Worm (Caenorhabditis elegans) whole organism, young adult: ENCODE measurements around the gene C27H5.6.

Source experiments
- C06A6.2 ChIP-seq: fragments of 200-800 bp; sonication (Bioruptor generic); conservative IDR thresholded peaks from 2 replicates; pipeline ENCODE4 v1.3.6; 2022; ENCODE audit warnings: missing genetic modification characterization, missing compliant biosample characterization
- F37B4.10 ChIP-seq: fragments of 200-800 bp; sonication (Bioruptor generic); IDR thresholded peaks from 2 replicates; pipeline ENCODE4 v1.3.6; 2022; ENCODE audit warnings: missing genetic modification characterization, missing compliant biosample characterization
- F52B5.7 ChIP-seq: sonication (generic microtip); optimal IDR thresholded peaks from 2 replicates; lab custom pipeline; 2016; ENCODE audit warnings: mild to moderate bottlenecking, missing genetic modification characterization, missing compliant biosample characterization
- Y53F4B.3 ChIP-seq: fragments of 200-800 bp; sonication (Bioruptor generic); IDR thresholded peaks from 2 replicates; pipeline ENCODE4 v1.3.6; 2022; ENCODE audit warnings: missing genetic modification reagents, missing genetic modification characterization, missing compliant biosample characterization
- Y56A3A.18 ChIP-seq: fragments of 200-800 bp; sonication (Bioruptor generic); IDR thresholded peaks from 2 replicates; pipeline ENCODE4 v1.3.6; 2022; ENCODE audit warnings: missing genetic modification reagents, missing genetic modification characterization, missing compliant biosample characterization
- Y95B8A.8 ChIP-seq: fragments of 200-800 bp; sonication (Bioruptor generic); IDR thresholded peaks from 2 replicates; pipeline ENCODE4 v1.3.6; 2022; ENCODE audit warnings: missing genetic modification reagents, missing genetic modification characterization, missing compliant biosample characterization
- ama-1 ChIP-seq, 3 experiments: fragments of 150-350 bp in 1 of 3; sonication (generic microtip) in 2 of 3; optimal IDR thresholded peaks; 2 replicates each; lab custom pipeline; 2014 to 2018; ENCODE audit warnings: missing biosample characterization in 2 of 3, missing genetic modification characterization in 2 of 3, missing genetic modification reagents in 2 of 3
- atf-7 ChIP-seq: sonication (generic microtip); optimal IDR thresholded peaks from 2 replicates; lab custom pipeline; 2017; ENCODE audit warnings: mild to moderate bottlenecking, missing genetic modification characterization, missing compliant biosample characterization
- attf-5 ChIP-seq: fragments of 200-800 bp; sonication (Bioruptor generic); optimal IDR thresholded peaks from 2 replicates; lab custom pipeline; 2018; ENCODE audit warnings: mild to moderate bottlenecking, missing genetic modification characterization, missing compliant biosample characterization
- cebp-1 ChIP-seq, 2 experiments: fragments of 200-800 bp in 1 of 2; sonication (Bioruptor generic) in 1 of 2; sonication (generic microtip) in 1 of 2; IDR thresholded peaks in 1 of 2; optimal IDR thresholded peaks in 1 of 2; 2 replicates each; pipeline versions ENCODE4 v1.3.6 to Lab custom; 2017 to 2022; ENCODE audit warnings: missing compliant biosample characterization in 2 of 2, missing genetic modification characterization in 2 of 2, mild to moderate bottlenecking in 1 of 2, missing genetic modification reagents in 1 of 2, moderate library complexity in 1 of 2
- ceh-40 ChIP-seq: fragments of 200-800 bp; sonication (Bioruptor generic); IDR thresholded peaks from 2 replicates; pipeline ENCODE4 v1.3.6; 2022; ENCODE audit warnings: missing genetic modification characterization, missing compliant biosample characterization
- dox-1 ChIP-seq: fragments of 200-800 bp; sonication (Bioruptor generic); IDR thresholded peaks from 2 replicates; pipeline ENCODE4 v1.3.6; 2022; ENCODE audit warnings: missing genetic modification reagents, missing genetic modification characterization, missing compliant biosample characterization
- dpff-1 ChIP-seq: sonication (generic microtip); optimal IDR thresholded peaks from 2 replicates; lab custom pipeline; 2017; ENCODE audit warnings: mild to moderate bottlenecking, missing genetic modification characterization, missing compliant biosample characterization
- ekl-4 ChIP-seq: fragments of 200-800 bp; sonication (Bioruptor generic); IDR thresholded peaks from 2 replicates; pipeline ENCODE4 v1.3.6; 2022; ENCODE audit warnings: missing genetic modification reagents, missing genetic modification characterization, missing compliant biosample characterization
- ets-4 ChIP-seq: fragments of 200-800 bp; sonication (Bioruptor generic); optimal IDR thresholded peaks from 2 replicates; lab custom pipeline; 2018; ENCODE audit warnings: mild to moderate bottlenecking, missing genetic modification characterization, missing compliant biosample characterization
- hlh-12 ChIP-seq: sonication (generic microtip); optimal IDR thresholded peaks from 2 replicates; lab custom pipeline; 2016; ENCODE audit warnings: missing genetic modification characterization, missing compliant biosample characterization
- hlh-26 ChIP-seq: fragments of 200-800 bp; sonication (Bioruptor generic); conservative IDR thresholded peaks from 2 replicates; pipeline ENCODE4 v1.3.6; 2022; ENCODE audit warnings: missing genetic modification reagents, missing genetic modification characterization, missing compliant biosample characterization
- hmg-20 ChIP-seq: fragments of 200-800 bp; sonication (Bioruptor generic); IDR thresholded peaks from 2 replicates; pipeline ENCODE4 v1.3.6; 2022; ENCODE audit warnings: missing genetic modification reagents, missing genetic modification characterization, missing compliant biosample characterization
- let-607 ChIP-seq, 2 experiments: fragments of 200-800 bp in 1 of 2; sonication (Bioruptor generic) in 1 of 2; sonication (generic microtip) in 1 of 2; optimal IDR thresholded peaks; 2 replicates each; lab custom pipeline; 2016 to 2018; ENCODE audit warnings: mild to moderate bottlenecking in 2 of 2, missing compliant biosample characterization in 2 of 2, missing genetic modification characterization in 2 of 2, moderate library complexity in 2 of 2, missing genotype in 1 of 2
- mxl-1 ChIP-seq: sonication (generic microtip); optimal IDR thresholded peaks from 2 replicates; lab custom pipeline; 2016; ENCODE audit warnings: missing genetic modification characterization, missing compliant biosample characterization
- nfya-1 ChIP-seq: sonication (generic microtip); optimal IDR thresholded peaks from 2 replicates; lab custom pipeline; 2017; ENCODE audit warnings: antibody characterized with exemption, missing compliant biosample characterization, missing genetic modification characterization, borderline replicate concordance; ENCODE audit not compliant: insufficient read depth
- nhr-80 ChIP-seq: sonication (generic microtip); optimal IDR thresholded peaks from 2 replicates; lab custom pipeline; 2016; ENCODE audit warnings: missing genetic modification characterization, missing compliant biosample characterization
- sdz-38 ChIP-seq: sonication (generic microtip); optimal IDR thresholded peaks from 2 replicates; lab custom pipeline; 2016; ENCODE audit warnings: missing genotype, missing genetic modification characterization, missing compliant biosample characterization
- somi-1 ChIP-seq: fragments of 200-800 bp; sonication (Bioruptor generic); optimal IDR thresholded peaks from 2 replicates; lab custom pipeline; 2018; ENCODE audit warnings: mild to moderate bottlenecking, missing genetic modification characterization, missing compliant biosample characterization
- tlf-1 ChIP-seq: fragments of 200-800 bp; sonication (Bioruptor generic); optimal IDR thresholded peaks from 2 replicates; lab custom pipeline; 2018; ENCODE audit warnings: mild to moderate bottlenecking, missing genetic modification characterization, missing compliant biosample characterization

The C27H5.6 gene

ce11 chrII:7147550-7147949 is 39.5 kb downstream of the C27H5.6 start (continued):
- no peak for TF ChIP-seq let-607 (tag; optimal IDR thresholded peaks at IDR 0.05; lab: Kevin White, UChicago)

- TF ChIP-seq F52B5.7 (tag; lab: Kevin White, UChicago) (no peak), somi-1 (GFP tag; lab: Kevin White, UChicago) (no peak), mxl-1 (no peak), ama-1 (optimal IDR thresholded peaks at IDR 0.05; lab: Kevin White, UChicago) (no peak), ama-1 (GFP tag; optimal IDR thresholded peaks at IDR 0.05; lab: Kevin White, UChicago) (no peak), ceh-40 (GFP tag; lab: Robert Waterston, UW) (no peak), Y95B8A.8 (GFP tag; lab: Robert Waterston, UW) (no peak), ekl-4 (GFP tag; lab: Robert Waterston, UW) (no peak)
Measured at ce11 chrII:7146240-7146639, 40.8 kb downstream of the C27H5.6 start.

- TF ChIP-seq attf-5 (GFP tag; lab: Kevin White, UChicago) (no peak), F37B4.10 (no peak), Y56A3A.18 (no peak), C06A6.2 (no peak), tlf-1 (no peak), hmg-20 (GFP tag; lab: Robert Waterston, UW) (no peak), atf-7 (tag; lab: Kevin White, UChicago) (no peak), dox-1 (GFP tag; lab: Robert Waterston, UW) (no peak), somi-1 (GFP tag; lab: Kevin White, UChicago) (no peak), sdz-38 (tag; lab: Kevin White, UChicago) (no peak), hlh-12 (tag; lab: Kevin White, UChicago) (no peak)
Measured at ce11 chrII:7144307-7144706, 42.7 kb downstream of the C27H5.6 start, which contains the start of gene npr-31. Gene npr-31, plus strand, starts transcription at chrII:7144607.

ce11 chrII:7139064-7139463 is 47.9 kb downstream of the C27H5.6 start:
- TF ChIP-seq nhr-80 (tag; lab: Kevin White, UChicago) (peak; percentile 28), ama-1 (optimal IDR thresholded peaks at IDR 0.05; lab: Kevin White, UChicago) (no peak), ama-1 (GFP tag; optimal IDR thresholded peaks at IDR 0.05; lab: Kevin White, UChicago) (no peak), cebp-1 (GFP tag; IDR thresholded peaks at IDR 0.05; lab: Robert Waterston, UW) (no peak), cebp-1 (tag; optimal IDR thresholded peaks at IDR 0.05; lab: Kevin White, UChicago) (no peak), dpff-1 (tag; lab: Kevin White, UChicago) (no peak), nfya-1 (tag; lab: Kevin White, UChicago) (no peak), hlh-26 (GFP tag; lab: Robert Waterston, UW) (no peak), Y53F4B.3 (no peak), ets-4 (GFP tag; lab: Kevin White, UChicago) (no peak)
- TF ChIP-seq, all 124 proteins: peak for 1
